Worm (Caenorhabditis elegans) whole organism, early embryonic: ENCODE measurements around the gene T20B3.1.

Source experiments
- ceh-36 ChIP-seq: sonication (generic microtip); optimal IDR thresholded peaks from 2 replicates; lab custom pipeline; 2016; ENCODE audit warnings: missing genetic modification characterization, inconsistent platforms, missing compliant biosample characterization
- tbx-11 ChIP-seq: fragments of 200-800 bp; sonication (Bioruptor generic); IDR thresholded peaks from 2 replicates; pipeline ENCODE4 v1.3.6; 2022; ENCODE audit warnings: missing genetic modification characterization, missing compliant biosample characterization
- tbx-37 ChIP-seq: fragments of 200-800 bp; sonication (Bioruptor generic); conservative IDR thresholded peaks from 2 replicates; pipeline ENCODE4 v1.3.6; 2022; ENCODE audit warnings: missing genetic modification reagents, missing genetic modification characterization, missing compliant biosample characterization

DNA sequence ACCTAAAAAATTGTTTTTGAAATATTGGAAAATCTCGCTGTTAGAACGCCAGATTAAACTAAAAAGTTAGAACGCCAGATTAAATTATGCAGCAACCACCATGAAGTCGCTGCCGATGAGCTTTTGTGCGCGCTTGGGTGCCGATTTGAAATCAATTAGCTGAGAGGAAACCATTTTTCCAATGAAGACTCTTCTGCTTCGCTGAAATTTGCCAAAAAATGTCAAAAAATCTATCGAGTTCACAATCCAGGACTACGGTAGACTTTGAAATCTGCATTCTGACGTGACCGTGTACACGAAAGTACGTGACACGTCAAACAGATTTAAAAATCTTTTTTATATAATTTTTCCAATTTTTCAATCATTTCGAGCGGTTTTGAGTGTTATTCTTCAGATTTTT, 26.4 kb upstream of the T20B3.1 start, which contains the start of gene immt-2:
- TF ChIP-seq tbx-11 (GFP tag; lab: Robert Waterston, UW) (no peak), tbx-37 (GFP tag; lab: Robert Waterston, UW) (no peak), ceh-36 (tag; lab: Kevin White, UChicago) (no peak)
